Fruit fly (Drosophila melanogaster): ENCODE data around the gene CG10947.

dm6 chr2L:20420035-20420434 lies 5.4 kb upstream of the CG10947 start:
- TF ChIP-seq rgr (GFP tag; optimal IDR thresholded peaks at IDR 0.05) (no peak), Vsx2 (GFP tag; optimal IDR thresholded peaks at IDR 0.05; ENCODE audit: partially characterized antibody) (no peak), GATAd (GFP tag; optimal IDR thresholded peaks at IDR 0.05) (no peak), Abd-B (GFP tag; optimal IDR thresholded peaks at IDR 0.05) (no peak), br (GFP tag; optimal IDR thresholded peaks at IDR 0.05) (no peak)
